Worm (Caenorhabditis elegans): Measurements from ENCODE around the gene Y11D7A.8.
"Not testable (repeated sequence)": the region's sequence is repeated elsewhere in the genome, so short reads cannot be mapped to it uniquely, and the experiment has no call there.

Y11D7A.8 gene

DNA sequence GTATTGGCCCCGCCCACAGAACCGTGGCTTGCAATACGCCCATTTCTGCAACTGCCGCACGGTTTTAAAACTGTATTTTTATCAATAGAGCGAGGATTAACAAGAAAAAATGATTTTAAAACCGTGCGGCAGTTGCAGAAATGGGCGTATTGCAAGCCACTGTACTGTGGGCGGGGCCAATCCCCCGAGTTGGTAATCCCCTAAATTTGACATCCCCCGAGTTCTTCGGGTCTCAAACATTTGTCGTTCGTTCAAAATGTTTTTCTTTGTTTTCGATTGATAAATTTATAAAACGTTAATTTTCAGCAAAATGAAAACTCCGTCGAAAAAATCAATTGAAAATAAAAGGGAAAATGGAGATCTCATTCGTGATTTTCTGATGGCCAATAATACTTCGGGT, 2.0 kb upstream of the Y11D7A.8 start, which contains the start of gene Y11D7A.7:
Gene Y11D7A.7 (plus strand): TSS at position 301 of the 400 bp plus-strand sequence.
- not testable (repeated sequence) for TF ChIP-seq W03F9.2, dao-5, him-1 (tag; optimal IDR thresholded peaks at IDR 0.05)

DNA sequence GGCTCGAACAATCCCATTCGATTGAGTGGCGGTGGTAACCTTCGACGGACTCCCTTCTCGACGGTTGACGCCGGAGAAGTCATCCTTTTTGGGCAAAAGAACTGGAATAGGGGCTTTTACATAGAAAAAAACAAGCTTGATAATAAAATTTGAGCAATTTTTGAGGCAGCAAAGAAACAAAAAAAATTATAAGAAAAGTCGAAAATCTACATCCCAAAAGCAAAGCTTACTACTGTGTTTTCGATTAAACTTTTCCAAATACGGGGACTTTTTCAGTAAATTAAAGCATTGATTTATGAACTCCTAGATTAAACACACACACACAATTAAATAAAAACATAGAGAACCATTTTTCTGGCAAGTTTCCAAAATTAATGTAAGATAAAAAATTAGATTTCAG, 4.8 kb downstream of the Y11D7A.8 start, which contains the start of gene Y11D7A.9:
Gene Y11D7A.9 (minus strand): TSS at position 101 of the 400 bp plus-strand sequence.
- TF ChIP-seq him-1 (tag; optimal IDR thresholded peaks at IDR 0.05) (no peak), dao-5 (tag; optimal IDR thresholded peaks at IDR 0.05) (no peak), W03F9.2 (tag; optimal IDR thresholded peaks at IDR 0.05) (no peak)

DNA sequence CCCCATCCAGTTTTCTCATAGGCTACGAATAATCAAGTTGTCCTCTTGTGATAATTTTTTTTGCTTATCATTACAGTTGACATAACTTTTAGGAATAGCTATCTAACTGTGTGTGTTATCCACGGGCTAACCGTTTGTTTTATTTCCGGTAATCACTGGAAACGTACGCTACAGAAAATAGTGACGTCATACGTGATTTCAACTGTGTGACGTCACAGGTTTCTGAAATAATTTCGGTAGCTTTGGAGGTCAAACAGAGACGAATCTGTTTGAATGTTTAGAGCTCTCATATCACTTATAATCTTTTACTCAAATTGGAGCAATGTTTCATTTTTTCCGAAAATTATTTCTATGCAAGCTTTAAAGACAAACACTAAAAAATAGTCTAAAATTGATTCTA, 5.7 kb downstream of the Y11D7A.8 start:
- no peak for TF ChIP-seq dao-5 (tag; optimal IDR thresholded peaks at IDR 0.05)

DNA sequence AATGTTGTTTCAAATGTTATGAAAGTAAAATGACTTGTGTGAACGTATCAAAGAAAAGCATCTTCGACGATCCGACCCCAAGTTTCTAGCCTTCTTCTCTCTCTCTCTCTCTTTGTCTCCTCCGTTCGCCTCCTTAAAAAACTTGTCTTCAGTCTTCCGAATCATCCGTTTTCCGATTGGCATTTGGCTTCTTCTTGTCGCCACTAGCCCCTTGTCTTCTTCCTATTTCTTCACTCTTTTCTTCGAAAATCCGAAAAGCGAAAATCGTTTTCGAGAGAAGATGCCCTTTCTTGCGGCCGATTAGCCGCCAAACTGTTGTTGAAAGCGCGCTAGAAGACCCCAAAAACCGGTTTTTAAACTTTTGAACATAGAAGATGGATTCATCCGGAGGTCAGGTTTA, 7.4 kb downstream of the Y11D7A.8 start:
- no peak for TF ChIP-seq dao-5 (tag; optimal IDR thresholded peaks at IDR 0.05)
- no peak for TF ChIP-seq W03F9.2 (tag; optimal IDR thresholded peaks at IDR 0.05)
- no peak for TF ChIP-seq him-1 (tag; optimal IDR thresholded peaks at IDR 0.05)

DNA sequence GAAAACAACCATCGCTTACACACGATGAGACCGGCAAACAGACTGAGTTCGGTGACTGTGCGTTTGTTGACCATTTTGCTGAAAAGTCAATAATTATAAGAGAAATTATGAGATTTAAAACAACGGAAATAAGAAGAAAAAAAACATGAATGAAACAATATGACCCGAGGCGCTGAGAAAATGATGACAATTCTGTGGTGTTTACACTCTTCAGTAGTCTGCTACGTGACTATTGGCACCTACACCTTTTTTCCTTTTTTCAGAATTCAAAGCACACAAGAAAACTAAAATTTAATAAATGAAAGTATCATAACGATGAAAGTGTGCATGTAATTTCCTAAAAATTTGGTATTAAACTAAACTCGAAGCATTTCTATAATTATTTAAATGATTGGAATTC, 8.5 kb downstream of the Y11D7A.8 start, which contains the start of gene Y11D7A.10:
Gene Y11D7A.10 (minus strand): TSS at position 82 of the 400 bp plus-strand sequence.
- no peak for TF ChIP-seq W03F9.2 (tag; optimal IDR thresholded peaks at IDR 0.05)
- no peak for TF ChIP-seq him-1 (tag; optimal IDR thresholded peaks at IDR 0.05)
- TF ChIP-seq dao-5 (tag; optimal IDR thresholded peaks at IDR 0.05): no peak

DNA sequence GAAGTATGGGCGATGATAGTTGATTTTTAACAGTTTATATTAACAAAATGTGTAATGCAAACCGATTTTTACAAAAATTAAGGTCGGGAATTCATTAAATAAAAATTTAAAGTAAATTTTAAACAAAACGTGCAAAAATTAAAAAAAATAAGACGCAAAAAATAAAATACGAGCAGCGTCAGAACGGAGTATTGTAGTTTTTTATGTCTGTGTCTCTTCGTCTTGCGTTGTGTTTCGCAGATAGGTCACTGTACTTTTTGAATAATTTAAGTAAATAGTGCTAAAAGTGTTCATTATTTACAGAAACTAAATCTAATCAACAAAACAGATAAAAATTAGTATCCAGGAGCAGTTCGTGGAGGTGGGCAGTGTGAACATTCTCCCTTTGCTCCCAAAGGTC, 9.2 kb downstream of the Y11D7A.8 start:
- peak; percentile 17 for TF ChIP-seq W03F9.2 (tag; optimal IDR thresholded peaks at IDR 0.05)
- no peak for TF ChIP-seq him-1 (tag; optimal IDR thresholded peaks at IDR 0.05)
- TF ChIP-seq dao-5 (tag; optimal IDR thresholded peaks at IDR 0.05): no peak

DNA sequence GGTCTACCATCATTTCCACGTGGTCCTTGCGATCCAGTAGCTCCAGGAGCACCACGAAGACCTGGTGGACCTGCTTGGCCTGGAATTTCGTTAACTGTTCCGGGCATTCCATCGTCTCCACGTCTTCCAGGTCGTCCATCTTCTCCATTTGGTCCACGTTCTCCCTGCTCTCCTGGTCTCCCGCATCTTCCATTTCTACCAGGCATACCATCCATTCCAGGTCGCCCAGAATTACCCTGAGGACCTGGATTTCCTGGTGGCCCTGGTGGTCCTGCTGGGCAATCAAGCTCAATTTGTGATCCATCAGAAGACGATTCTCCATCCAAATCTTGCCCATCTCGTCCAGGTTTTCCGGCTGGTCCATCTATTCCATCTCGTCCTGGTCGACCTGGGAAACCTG, 9.6 kb downstream of the Y11D7A.8 start:
- TF ChIP-seq dao-5 (tag; optimal IDR thresholded peaks at IDR 0.05) (no peak), W03F9.2 (tag; optimal IDR thresholded peaks at IDR 0.05) (no peak), him-1 (tag; optimal IDR thresholded peaks at IDR 0.05) (no peak)

DNA sequence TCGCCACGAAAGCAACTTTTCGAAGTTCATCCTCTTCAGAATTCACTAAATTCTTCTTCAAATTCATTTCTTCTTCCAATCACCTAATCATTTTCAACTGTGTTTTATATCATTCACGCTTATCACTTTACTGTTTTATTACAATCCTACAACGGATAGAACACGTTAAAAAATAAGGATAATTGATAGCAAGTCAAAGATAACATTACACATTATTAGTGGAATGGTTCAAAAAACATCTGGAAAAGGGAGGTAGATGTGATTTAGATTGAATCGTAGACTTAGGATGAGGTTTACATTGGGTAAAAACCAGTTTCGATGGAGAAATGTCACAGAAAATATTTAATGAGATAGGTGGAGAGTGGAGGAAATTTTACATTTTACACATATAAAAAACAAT, 10.5 kb downstream of the Y11D7A.8 start, which contains the start of gene col-120:
Gene col-120 (minus strand): TSS at position 101 of the 400 bp plus-strand sequence.
- TF ChIP-seq dao-5 (tag; optimal IDR thresholded peaks at IDR 0.05) (no peak), W03F9.2 (tag; optimal IDR thresholded peaks at IDR 0.05) (no peak), him-1 (tag; optimal IDR thresholded peaks at IDR 0.05) (no peak)

DNA sequence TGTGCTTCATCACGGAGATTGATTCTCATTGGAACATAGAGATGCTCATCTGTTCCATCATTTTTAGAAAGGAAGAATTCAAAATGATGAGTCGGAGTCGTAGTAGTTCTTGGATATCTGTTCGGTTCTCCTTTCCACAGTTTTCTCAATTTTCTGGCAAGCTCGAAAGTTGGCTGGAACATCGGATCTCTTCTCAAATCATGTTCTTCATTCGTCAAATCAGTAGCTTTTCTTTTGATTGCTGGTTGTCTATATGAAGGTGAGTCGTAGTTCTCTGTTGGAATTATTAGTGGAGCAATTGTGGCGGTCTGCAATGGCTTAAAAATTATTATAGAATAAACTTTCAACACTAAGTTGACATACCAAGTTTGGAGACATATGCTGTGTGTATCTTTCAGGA, 11.1 kb downstream of the Y11D7A.8 start:
- no peak for TF ChIP-seq him-1 (tag; optimal IDR thresholded peaks at IDR 0.05)
- no peak for TF ChIP-seq dao-5 (tag; optimal IDR thresholded peaks at IDR 0.05)
- TF ChIP-seq W03F9.2 (tag; optimal IDR thresholded peaks at IDR 0.05): no peak

DNA sequence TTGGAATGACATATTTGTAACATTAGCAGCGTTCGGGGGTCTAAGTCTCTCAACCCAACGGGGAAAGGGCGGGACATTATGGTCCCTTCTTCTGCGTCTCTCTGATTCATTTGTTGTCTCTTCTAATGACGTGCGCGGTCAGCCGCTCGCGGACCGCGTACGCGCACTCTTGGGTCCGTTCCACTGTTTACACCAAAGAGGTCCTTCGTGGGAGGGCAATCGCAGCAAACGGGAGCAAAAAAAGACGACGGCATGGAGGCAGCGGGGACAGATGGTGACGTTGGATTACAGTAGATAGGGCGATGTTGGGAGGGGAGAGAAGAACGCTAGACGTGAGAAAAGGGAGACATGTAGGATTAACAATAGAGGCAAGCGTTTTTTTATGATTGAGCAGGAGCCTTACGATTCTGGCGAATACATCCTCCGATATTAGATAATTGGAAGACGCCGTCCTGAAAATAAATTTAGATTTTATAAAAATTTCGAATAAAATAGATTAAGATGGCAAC, 12.7 kb downstream of the Y11D7A.8 start, which contains the start of gene flh-1:
Gene flh-1 (minus strand): TSS at position 459 of the 509 bp plus-strand sequence.
- TF ChIP-seq dao-5 (tag; optimal IDR thresholded peaks at IDR 0.05): no peak

DNA sequence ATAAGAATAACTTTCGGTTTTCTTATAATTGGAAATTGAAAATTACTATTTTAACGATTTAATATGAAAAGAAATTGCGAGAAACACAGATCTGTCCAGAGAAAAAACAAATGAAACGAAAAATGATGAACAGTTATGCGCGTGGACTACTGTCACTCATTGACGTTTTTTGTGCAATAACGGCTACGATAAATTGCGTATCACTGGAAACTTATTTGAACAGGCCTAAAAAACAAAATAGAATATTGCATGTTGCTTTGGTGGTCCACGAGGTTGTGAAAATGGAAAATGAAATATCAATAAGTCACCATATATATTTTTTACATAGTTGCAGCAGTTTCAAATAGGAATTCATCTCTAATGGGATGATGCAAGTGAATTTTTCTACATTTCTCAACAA, 13.3 kb downstream of the Y11D7A.8 start:
- TF ChIP-seq him-1 (tag; optimal IDR thresholded peaks at IDR 0.05) (no peak), W03F9.2 (tag; optimal IDR thresholded peaks at IDR 0.05) (no peak), dao-5 (tag; optimal IDR thresholded peaks at IDR 0.05) (no peak)

DNA sequence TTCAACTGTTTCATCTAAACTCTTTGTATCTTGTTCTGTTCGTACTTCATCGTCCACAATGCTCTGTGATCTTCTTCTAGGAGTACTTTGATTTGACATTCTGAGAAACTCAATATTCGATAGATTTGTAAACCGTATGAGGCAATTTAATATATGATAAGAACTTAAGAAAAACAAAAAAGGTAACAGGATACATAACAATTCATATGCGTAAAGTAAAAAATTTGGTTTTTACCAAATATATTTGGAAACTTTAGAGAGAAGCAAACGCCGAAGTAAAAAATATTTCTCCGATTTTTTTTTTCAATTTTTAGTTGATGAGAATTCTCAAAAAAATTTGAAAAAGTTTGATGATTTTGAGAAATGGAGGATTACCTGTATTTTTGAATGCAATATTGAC, 15.3 kb downstream of the Y11D7A.8 start, which contains the start of gene Y11D7A.19:
Gene Y11D7A.19 (minus strand): TSS at position 101 of the 400 bp plus-strand sequence.
- TF ChIP-seq him-1 (tag; optimal IDR thresholded peaks at IDR 0.05) (no peak), W03F9.2 (tag; optimal IDR thresholded peaks at IDR 0.05) (no peak), dao-5 (tag; optimal IDR thresholded peaks at IDR 0.05) (no peak)

DNA sequence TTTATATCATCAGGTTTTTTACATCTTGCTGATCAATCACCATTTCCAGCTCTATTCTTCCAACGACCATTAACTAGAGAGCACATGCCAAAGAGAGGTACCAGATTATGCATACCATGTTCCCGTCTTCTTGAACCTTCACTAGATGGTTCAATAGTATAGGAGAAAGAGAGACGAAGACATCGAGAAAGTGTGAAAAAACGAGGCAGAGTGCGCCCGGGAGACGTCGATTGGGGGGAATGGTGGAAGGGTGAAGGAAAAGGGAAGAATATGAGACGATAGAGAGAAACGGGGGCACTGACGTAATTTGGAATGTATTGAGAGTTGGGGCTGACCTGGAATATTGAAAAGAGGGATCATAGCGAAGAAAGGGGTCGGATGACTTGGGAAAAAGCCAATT, 16.4 kb downstream of the Y11D7A.8 start:
- TF ChIP-seq W03F9.2 (tag; optimal IDR thresholded peaks at IDR 0.05) (no peak), him-1 (tag; optimal IDR thresholded peaks at IDR 0.05) (no peak), dao-5 (tag; optimal IDR thresholded peaks at IDR 0.05) (no peak)

DNA sequence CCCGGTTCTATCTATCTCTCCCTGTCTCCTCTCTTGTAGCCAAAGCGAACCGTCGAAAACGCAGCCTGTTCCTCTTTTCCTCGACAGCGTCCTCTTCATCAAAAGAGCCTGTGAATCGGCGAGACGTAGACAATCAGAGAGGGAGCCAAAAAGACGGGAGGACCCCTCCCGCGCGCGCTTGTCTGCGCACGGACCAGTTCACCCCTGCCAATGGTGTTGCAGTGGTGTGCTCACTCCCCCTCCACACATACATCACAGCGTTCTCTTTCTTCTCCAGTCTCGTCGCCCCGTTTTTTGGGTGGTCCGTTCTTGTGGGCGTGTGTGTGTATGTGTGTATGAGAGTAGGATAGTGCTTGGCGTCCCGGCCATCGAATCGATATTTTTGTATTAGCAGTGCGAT, 17.7 kb downstream of the Y11D7A.8 start:
- no peak for TF ChIP-seq dao-5 (tag; optimal IDR thresholded peaks at IDR 0.05)
- no peak for TF ChIP-seq him-1 (tag; optimal IDR thresholded peaks at IDR 0.05)
- TF ChIP-seq W03F9.2 (tag; optimal IDR thresholded peaks at IDR 0.05): no peak

DNA sequence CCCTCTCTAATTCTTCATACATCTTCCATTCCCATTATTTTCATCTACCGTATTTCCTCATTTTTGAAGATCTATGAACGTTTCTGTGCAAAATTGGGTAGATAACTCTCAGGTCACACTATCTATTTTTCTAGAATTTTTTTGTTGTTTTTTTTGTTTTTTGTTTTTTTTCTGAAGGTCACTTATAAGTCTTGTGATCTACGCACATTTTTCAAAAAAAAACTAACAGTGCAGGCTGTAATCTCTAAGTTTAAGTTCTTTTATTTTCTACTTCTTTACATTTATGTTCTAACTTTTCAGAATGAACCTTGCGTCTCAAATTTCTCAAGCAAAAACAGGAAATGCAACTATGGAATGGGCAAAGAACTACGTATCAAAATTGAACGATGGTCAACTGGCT, 18.6 kb downstream of the Y11D7A.8 start, which contains the start of gene flh-3:
Gene flh-3 (plus strand): TSS at position 301 of the 400 bp plus-strand sequence.
- TF ChIP-seq him-1 (tag; optimal IDR thresholded peaks at IDR 0.05): no peak
- no peak for TF ChIP-seq dao-5 (tag; optimal IDR thresholded peaks at IDR 0.05)
- no peak for TF ChIP-seq W03F9.2 (tag; optimal IDR thresholded peaks at IDR 0.05)

Data from whole organism, L4/young adult.